Worm (Caenorhabditis elegans) whole organism, L2 larva: ENCODE results near the gene Y54F10AR.2.

ENCODE experiments used
- R02D3.7 ChIP-seq: fragments of 150-350 bp; optimal IDR thresholded peaks from 2 replicates; lab custom pipeline; 2014; ENCODE audit warnings: missing biosample characterization, missing genetic modification characterization
- ama-1 ChIP-seq: fragments of 150-350 bp; optimal IDR thresholded peaks from 2 replicates; lab custom pipeline; 2018; ENCODE audit warnings: inconsistent platforms
- ceh-16 ChIP-seq: fragments of 150-350 bp; optimal IDR thresholded peaks from 2 replicates; lab custom pipeline; 2014; ENCODE audit warnings: missing biosample characterization, missing genetic modification characterization
- ceh-82 ChIP-seq: fragments of 150-350 bp; optimal IDR thresholded peaks from 2 replicates; lab custom pipeline; 2014; ENCODE audit warnings: missing biosample characterization, missing genetic modification characterization
- egl-27 ChIP-seq: sonication (generic microtip); optimal IDR thresholded peaks from 3 replicates; lab custom pipeline; 2017; ENCODE audit warnings: missing biosample characterization, missing genetic modification reagents, missing genetic modification characterization
- nhr-11 ChIP-seq: fragments of 150-350 bp; optimal IDR thresholded peaks from 2 replicates; lab custom pipeline; 2014; ENCODE audit warnings: missing biosample characterization, missing genetic modification characterization
- nhr-23 ChIP-seq: fragments of 150-350 bp; optimal IDR thresholded peaks from 2 replicates; lab custom pipeline; 2014; ENCODE audit warnings: missing biosample characterization, missing genetic modification reagents, missing genetic modification characterization
- skn-1 ChIP-seq: sonication (generic microtip); optimal IDR thresholded peaks from 2 replicates; lab custom pipeline; 2017; ENCODE audit warnings: missing biosample characterization, missing genetic modification characterization
- sma-3 ChIP-seq: sonication (generic microtip); optimal IDR thresholded peaks from 2 replicates; lab custom pipeline; 2016; ENCODE audit warnings: missing genetic modification reagents, missing genetic modification characterization, missing compliant biosample characterization
- zag-1 ChIP-seq: fragments of 150-350 bp; optimal IDR thresholded peaks from 2 replicates; lab custom pipeline; 2014; ENCODE audit warnings: missing biosample characterization, missing genetic modification characterization
- ztf-11 ChIP-seq: sonication (generic microtip); optimal IDR thresholded peaks from 2 replicates; lab custom pipeline; 2017; ENCODE audit warnings: missing biosample characterization, missing genetic modification characterization

- TF ChIP-seq sma-3 (GFP tag; lab: Kevin White, UChicago): no peak
- no peak for TF ChIP-seq nhr-23
- TF ChIP-seq ceh-82 (tag; lab: Kevin White, UChicago): no peak
- TF ChIP-seq zag-1 (tag; lab: Kevin White, UChicago): no peak
- no peak for TF ChIP-seq ztf-11
- no peak for TF ChIP-seq nhr-11 (tag; lab: Kevin White, UChicago)
- no peak for TF ChIP-seq ama-1 (lab: Kevin White, UChicago)
- TF ChIP-seq skn-1 (tag; lab: Kevin White, UChicago): no peak
- TF ChIP-seq ceh-16: no peak
- TF ChIP-seq R02D3.7 (tag; lab: Kevin White, UChicago): no peak
- no peak for TF ChIP-seq egl-27 (tag; lab: Kevin White, UChicago)
Observed at ce11 chrIII:2540520-2540919, 30.8 kb downstream of the Y54F10AR.2 start.
